Fruit fly (Drosophila melanogaster): ENCODE data around the gene promL.

DNA sequence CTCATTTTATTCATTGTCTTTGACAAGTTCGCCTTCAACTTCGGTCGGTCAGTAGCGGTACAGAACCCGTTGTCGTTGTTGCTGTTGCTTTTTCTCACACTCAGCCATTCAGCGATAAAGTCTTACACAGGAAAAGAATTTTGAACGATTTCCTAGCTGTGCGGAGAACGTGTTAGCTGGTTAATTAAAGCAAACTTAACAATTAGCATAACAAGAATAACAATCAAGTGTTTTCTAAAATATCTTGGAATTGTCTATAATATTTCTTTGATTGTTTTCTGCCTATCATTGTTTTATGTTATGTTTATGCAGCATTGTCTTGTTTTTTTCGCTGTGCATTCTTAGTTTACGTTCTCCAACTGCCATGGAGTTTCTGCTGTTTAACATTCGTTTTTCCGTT is 21.4 kb downstream of the promL start:
- TF ChIP-seq Dfd (GFP tag; optimal IDR thresholded peaks at IDR 0.05) = no peak
- TF ChIP-seq CG32264 (GFP tag; optimal IDR thresholded peaks at IDR 0.05) = no peak
- no peak for TF ChIP-seq h (GFP tag; optimal IDR thresholded peaks at IDR 0.05)

All from whole organism, wandering third instar larva.